Worm (Caenorhabditis elegans) whole organism, L4 larva: ENCODE measurements around the gene T25E4.2.

Experiments used
- ceh-28 ChIP-seq: fragments of 150-350 bp; optimal IDR thresholded peaks from 2 replicates; lab custom pipeline; 2014; ENCODE audit warnings: missing biosample characterization, missing genetic modification reagents, missing genetic modification characterization
- ceh-44 ChIP-seq: fragments of 200-800 bp; sonication (Bioruptor generic); IDR thresholded peaks from 2 replicates; pipeline ENCODE4 v1.3.6; 2022; ENCODE audit warnings: missing genetic modification reagents, missing genetic modification characterization, missing compliant biosample characterization
- mdl-1 ChIP-seq, 2 experiments: fragments of 150-350 bp in 1 of 2; sonication (generic microtip) in 1 of 2; optimal IDR thresholded peaks; 2 replicates each; lab custom pipeline; 2014 to 2017; ENCODE audit warnings: missing biosample characterization in 2 of 2, missing genetic modification characterization in 2 of 2
- mxl-3 ChIP-seq: fragments of 200-800 bp; sonication (Bioruptor generic); optimal IDR thresholded peaks from 2 replicates; lab custom pipeline; 2018; ENCODE audit warnings: mild to moderate bottlenecking, missing genetic modification characterization, missing compliant biosample characterization
- nhr-237 ChIP-seq: sonication (generic microtip); optimal IDR thresholded peaks from 2 replicates; lab custom pipeline; 2017; ENCODE audit warnings: missing biosample characterization, missing genetic modification characterization
- nhr-28 ChIP-seq: fragments of 150-350 bp; optimal IDR thresholded peaks from 2 replicates; lab custom pipeline; 2014; ENCODE audit warnings: missing biosample characterization, missing genetic modification characterization
- nhr-77 ChIP-seq: fragments of 150-350 bp; optimal IDR thresholded peaks from 2 replicates; lab custom pipeline; 2014; ENCODE audit warnings: missing biosample characterization, missing genetic modification characterization
- pha-4 ChIP-seq, 2 experiments: fragments of 150-350 bp in 1 of 2; fragments of 200-800 bp in 1 of 2; sonication (Bioruptor generic) in 1 of 2; IDR thresholded peaks in 1 of 2; optimal IDR thresholded peaks in 1 of 2; 2 replicates each; pipeline versions ENCODE4 v1.3.6 to Lab custom; 2014 to 2022; ENCODE audit warnings: missing genetic modification characterization in 2 of 2, missing genetic modification reagents in 2 of 2, missing biosample characterization in 1 of 2, missing compliant biosample characterization in 1 of 2

DNA sequence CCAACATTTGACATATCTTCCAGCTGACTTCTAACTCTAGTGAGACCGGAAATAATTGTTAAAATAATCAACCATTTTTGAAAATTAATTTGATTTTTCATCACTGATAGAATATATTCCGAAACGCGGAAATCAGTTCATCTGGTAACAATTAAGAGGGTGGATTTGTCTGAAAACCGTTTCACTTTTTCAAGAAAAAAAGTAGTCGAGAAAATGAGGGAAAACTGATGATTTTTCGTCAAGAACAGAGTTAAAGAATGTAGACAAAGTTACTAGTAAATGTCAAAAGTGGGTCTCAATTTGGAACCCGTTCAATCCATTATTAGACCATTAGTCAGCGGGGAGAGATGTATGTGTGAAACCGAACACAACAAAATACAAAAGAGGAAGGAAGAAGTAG lies 21.0 kb upstream of the T25E4.2 start, which contains the start of gene C17G10.6:
- no peak for TF ChIP-seq ceh-28 (tag; lab: Kevin White, UChicago)
- no peak for TF ChIP-seq ceh-44 (GFP tag; lab: Robert Waterston, UW)
- no peak for TF ChIP-seq nhr-237 (tag; lab: Kevin White, UChicago)
- TF ChIP-seq mxl-3 (GFP tag; lab: Kevin White, UChicago): no peak
- TF ChIP-seq mdl-1 (tag; optimal IDR thresholded peaks at IDR 0.05; lab: Kevin White, UChicago): no peak
- TF ChIP-seq nhr-28 (tag; lab: Kevin White, UChicago): no peak
- TF ChIP-seq nhr-77 (tag; lab: Kevin White, UChicago): no peak
- no peak for TF ChIP-seq pha-4 (GFP tag; IDR thresholded peaks at IDR 0.05; lab: Robert Waterston, UW)
- no peak for TF ChIP-seq pha-4 (tag; optimal IDR thresholded peaks at IDR 0.05; lab: Kevin White, UChicago)
